ENCODE assay signal across 3 fruit fly cellular contexts in the genomic region with DNA sequence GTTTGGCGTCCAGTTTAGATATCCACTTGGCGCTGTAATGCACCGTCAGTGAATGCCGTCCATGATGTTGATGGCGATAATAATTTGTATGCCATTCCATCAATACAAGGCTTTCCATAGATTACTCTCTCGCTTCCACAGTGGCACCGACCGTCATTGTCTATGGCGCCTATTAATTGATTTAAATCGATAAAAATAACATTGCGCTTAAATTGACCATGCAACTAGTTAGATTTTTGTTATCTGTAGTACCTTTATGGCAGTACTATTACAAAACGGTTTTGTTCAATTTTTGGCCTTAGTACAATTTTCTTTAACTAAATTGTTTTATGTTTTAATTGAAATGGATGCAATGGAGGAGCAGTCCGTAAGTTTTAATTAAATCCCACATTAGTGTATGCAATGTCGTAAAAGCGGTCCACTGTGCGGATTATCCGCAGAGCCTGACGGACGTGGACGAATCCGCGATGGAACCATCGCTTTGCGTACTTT.
TF ChIP-seq lines count a peak whose summit lies in the region.

No protein-coding gene starts in this region.

- TF ChIP-seq CTCF in whole organism, embryonic (GFP tag; optimal IDR thresholded peaks at IDR 0.05; lab: Kevin White, UChicago) = no peak

TF ChIP-seq in whole organism, embryonic, 481 proteins besides CTCF, POLR2A, EP300 and RAD21:
- TF ChIP-seq bsh (GFP tag; optimal IDR thresholded peaks at IDR 0.05; lab: Kevin White, UChicago) (peak in 1 of 2 experiments; percentile 4), pita (GFP tag; optimal IDR thresholded peaks at IDR 0.05; lab: Kevin White, UChicago) (no peak), CG13775 (GFP tag; optimal IDR thresholded peaks at IDR 0.05; lab: Kevin White, UChicago) (peak; percentile 44)

TF ChIP-seq in whole organism, prepupa, 60 proteins besides CTCF, POLR2A, EP300 and RAD21 (continues in another document):
- no peak for TF ChIP-seq lz (GFP tag; optimal IDR thresholded peaks at IDR 0.05; lab: Kevin White, UChicago)
- TF ChIP-seq fd85E (GFP tag; optimal IDR thresholded peaks at IDR 0.05; lab: Kevin White, UChicago) = no peak
- no peak for TF ChIP-seq svp (GFP tag; lab: Kevin White, UChicago)
- no peak for TF ChIP-seq net (GFP tag; optimal IDR thresholded peaks at IDR 0.05; lab: Kevin White, UChicago)
- TF ChIP-seq CG11762 (GFP tag; optimal IDR thresholded peaks at IDR 0.05; lab: Kevin White, UChicago; ENCODE audit: insufficient read depth) = no peak
- TF ChIP-seq CG6808 (GFP tag; optimal IDR thresholded peaks at IDR 0.05; lab: Kevin White, UChicago) = no peak
- no peak for TF ChIP-seq CG9139 (GFP tag; optimal IDR thresholded peaks at IDR 0.05; lab: Kevin White, UChicago)
- no peak for TF ChIP-seq CG10631 (GFP tag; optimal IDR thresholded peaks at IDR 0.05; lab: Kevin White, UChicago)
- no peak for TF ChIP-seq Ets21C (GFP tag; optimal IDR thresholded peaks at IDR 0.05; lab: Kevin White, UChicago)
- no peak for TF ChIP-seq dsx (GFP tag; optimal IDR thresholded peaks at IDR 0.05; lab: Kevin White, UChicago; ENCODE audit: poor library complexity, severe bottlenecking)
- TF ChIP-seq Eip75B (GFP tag; optimal IDR thresholded peaks at IDR 0.05; lab: Kevin White, UChicago) = no peak
- TF ChIP-seq CG31627 (GFP tag; optimal IDR thresholded peaks at IDR 0.05; lab: Kevin White, UChicago) = no peak
- TF ChIP-seq achi (GFP tag; optimal IDR thresholded peaks at IDR 0.05; lab: Kevin White, UChicago) = no peak
- TF ChIP-seq Sox14 (GFP tag; optimal IDR thresholded peaks at IDR 0.05; lab: Kevin White, UChicago) = peak; percentile 5
- TF ChIP-seq topi (GFP tag; optimal IDR thresholded peaks at IDR 0.05; lab: Kevin White, UChicago) = no peak
- TF ChIP-seq Ets96B (tag; optimal IDR thresholded peaks at IDR 0.05; lab: Kevin White, UChicago) = no peak
- TF ChIP-seq CG8632 (GFP tag; optimal IDR thresholded peaks at IDR 0.05; lab: Kevin White, UChicago) = no peak
- peak in 1 of 2 experiments; percentile 52 for TF ChIP-seq salr (GFP tag; optimal IDR thresholded peaks at IDR 0.05; lab: Kevin White, UChicago)
- peak; percentile 74 for TF ChIP-seq CG32006 (GFP tag; optimal IDR thresholded peaks at IDR 0.05; lab: Kevin White, UChicago)
- no peak for TF ChIP-seq Sox15 (GFP tag; optimal IDR thresholded peaks at IDR 0.05; lab: Kevin White, UChicago)
- no peak for TF ChIP-seq pdm3 (GFP tag; optimal IDR thresholded peaks at IDR 0.05; lab: Kevin White, UChicago)
- peak; percentile 38; the same call in 1 of the 2 replicates for TF ChIP-seq CG15336 (GFP tag; IDR thresholded peaks at IDR 0.05; lab: Robert Waterston, UW)
- no peak for TF ChIP-seq CG7368 (GFP tag; optimal IDR thresholded peaks at IDR 0.05; lab: Kevin White, UChicago)
- no peak for TF ChIP-seq CG11902 (GFP tag; optimal IDR thresholded peaks at IDR 0.05; lab: Kevin White, UChicago)
- no peak for TF ChIP-seq CG6854 (GFP tag; optimal IDR thresholded peaks at IDR 0.05; lab: Kevin White, UChicago)
- TF ChIP-seq CG4318 (GFP tag; optimal IDR thresholded peaks at IDR 0.05; lab: Kevin White, UChicago) = peak; percentile 43
- TF ChIP-seq CG8119 (GFP tag; IDR thresholded peaks at IDR 0.05; lab: Robert Waterston, UW) = peak; percentile 43; the same call in 1 of the 3 replicates
- TF ChIP-seq cyc (GFP tag; optimal IDR thresholded peaks at IDR 0.05; lab: Kevin White, UChicago) = no peak
- no peak for TF ChIP-seq eg (GFP tag; IDR thresholded peaks at IDR 0.05; lab: Robert Waterston, UW)
- TF ChIP-seq CG10669 (GFP tag; optimal IDR thresholded peaks at IDR 0.05; lab: Kevin White, UChicago) = no peak
- peak; percentile 67 for TF ChIP-seq Eip78C (GFP tag; lab: Kevin White, UChicago)
- peak; percentile 65 for TF ChIP-seq Hr4 (GFP tag; optimal IDR thresholded peaks at IDR 0.05; lab: Kevin White, UChicago)
- TF ChIP-seq vri (GFP tag; optimal IDR thresholded peaks at IDR 0.05; lab: Kevin White, UChicago) = no peak
- peak; percentile 5 for TF ChIP-seq OdsH (GFP tag; optimal IDR thresholded peaks at IDR 0.05; lab: Kevin White, UChicago)
- TF ChIP-seq CG1621 (tag; optimal IDR thresholded peaks at IDR 0.05; lab: Kevin White, UChicago) = no peak
- no peak for TF ChIP-seq fkh (GFP tag; optimal IDR thresholded peaks at IDR 0.05; lab: Kevin White, UChicago)
- no peak for TF ChIP-seq CG3919 (GFP tag; optimal IDR thresholded peaks at IDR 0.05; lab: Kevin White, UChicago)
- no peak for TF ChIP-seq Gug (GFP tag; IDR thresholded peaks at IDR 0.05; lab: Robert Waterston, UW)
- no peak for TF ChIP-seq Blimp-1 (GFP tag; optimal IDR thresholded peaks at IDR 0.05; lab: Kevin White, UChicago)
- no peak for TF ChIP-seq CG3032 (tag; optimal IDR thresholded peaks at IDR 0.05; lab: Kevin White, UChicago)
- TF ChIP-seq CG16779 (tag; optimal IDR thresholded peaks at IDR 0.05; lab: Kevin White, UChicago) = no peak
- no peak for TF ChIP-seq Met (GFP tag; optimal IDR thresholded peaks at IDR 0.05; lab: Kevin White, UChicago)

TF ChIP-seq in whole organism, pupa, 21 proteins besides CTCF, POLR2A, EP300 and RAD21:
- TF ChIP-seq CG8159 (tag; optimal IDR thresholded peaks at IDR 0.05; lab: Kevin White, UChicago) = no peak
- TF ChIP-seq EcR (GFP tag; optimal IDR thresholded peaks at IDR 0.05; lab: Kevin White, UChicago) = no peak
- no peak for TF ChIP-seq CG4496 (GFP tag; IDR thresholded peaks at IDR 0.05; lab: Robert Waterston, UW)
- no peak for TF ChIP-seq D1 (tag; optimal IDR thresholded peaks at IDR 0.05; lab: Kevin White, UChicago)
- TF ChIP-seq Snoo (tag; optimal IDR thresholded peaks at IDR 0.05; lab: Kevin White, UChicago) = no peak
- no peak for TF ChIP-seq CG9948 (tag; optimal IDR thresholded peaks at IDR 0.05; lab: Kevin White, UChicago)
- no peak for TF ChIP-seq Pif1B (GFP tag; optimal IDR thresholded peaks at IDR 0.05; lab: Kevin White, UChicago)
- TF ChIP-seq CG13204 (GFP tag; optimal IDR thresholded peaks at IDR 0.05; lab: Kevin White, UChicago) = no peak
- TF ChIP-seq CG17806 (tag; optimal IDR thresholded peaks at IDR 0.05; lab: Kevin White, UChicago) = no peak
- TF ChIP-seq CG14655 (GFP tag; optimal IDR thresholded peaks at IDR 0.05; lab: Kevin White, UChicago) = peak; percentile 39
- TF ChIP-seq CG34367 (tag; optimal IDR thresholded peaks at IDR 0.05; lab: Kevin White, UChicago) = no peak
- TF ChIP-seq Pif1A (GFP tag; optimal IDR thresholded peaks at IDR 0.05; lab: Kevin White, UChicago) = peak; percentile 2
- TF ChIP-seq gl (tag; optimal IDR thresholded peaks at IDR 0.05; lab: Kevin White, UChicago) = no peak
- TF ChIP-seq CG8301 (tag; optimal IDR thresholded peaks at IDR 0.05; lab: Kevin White, UChicago) = peak; percentile 25
- TF ChIP-seq fd96Ca (GFP tag; IDR thresholded peaks at IDR 0.05; lab: Robert Waterston, UW) = no peak
